Fruit fly (Drosophila melanogaster) whole organism, adult: ENCODE measurements around the gene Galphai.

Experiments used
- CG14711 ChIP-seq: fragments of 200-800 bp; sonication (Bioruptor generic); optimal IDR thresholded peaks from 2 replicates; lab custom pipeline; 2018; ENCODE audit warnings: missing biosample characterization, mild to moderate bottlenecking, missing genetic modification characterization, moderate library complexity
- CG1620 ChIP-seq: fragments of 200-800 bp; sonication (Bioruptor generic); optimal IDR thresholded peaks from 2 replicates; lab custom pipeline; 2016; ENCODE audit warnings: missing biosample characterization, missing genetic modification characterization
- CG7045 ChIP-seq: fragments of 200-800 bp; sonication (Bioruptor generic); optimal IDR thresholded peaks from 2 replicates; lab custom pipeline; 2017; ENCODE audit warnings: missing biosample characterization, mild to moderate bottlenecking, missing genetic modification characterization
- CG7101 ChIP-seq: fragments of 200-800 bp; sonication (Bioruptor generic); optimal IDR thresholded peaks from 2 replicates; lab custom pipeline; 2018; ENCODE audit warnings: missing biosample characterization, mild to moderate bottlenecking, missing genetic modification characterization, moderate library complexity
- Clk ChIP-seq: fragments of 200-800 bp; sonication (Bioruptor generic); optimal IDR thresholded peaks from 2 replicates; lab custom pipeline; 2017; ENCODE audit warnings: missing biosample characterization, missing genetic modification characterization
- Crg-1 ChIP-seq: fragments of 200-800 bp; sonication (Bioruptor generic); optimal IDR thresholded peaks from 2 replicates; lab custom pipeline; 2016; ENCODE audit warnings: missing biosample characterization, missing genetic modification characterization
- bab1 ChIP-seq: fragments of 200-800 bp; sonication (Bioruptor generic); optimal IDR thresholded peaks from 3 replicates; lab custom pipeline; 2019; ENCODE audit warnings: missing biosample characterization, mild to moderate bottlenecking, missing genetic modification characterization, moderate library complexity
- kay ChIP-seq: fragments of 200-800 bp; sonication (Bioruptor generic); peaks from one replicate; lab custom pipeline; 2016; ENCODE audit warnings: missing biosample characterization, missing genetic modification characterization, borderline replicate concordance
- ovo ChIP-seq: fragments of 200-800 bp; sonication (Bioruptor generic); optimal IDR thresholded peaks from 2 replicates; lab custom pipeline; 2016; ENCODE audit warnings: missing biosample characterization, missing genetic modification characterization

DNA sequence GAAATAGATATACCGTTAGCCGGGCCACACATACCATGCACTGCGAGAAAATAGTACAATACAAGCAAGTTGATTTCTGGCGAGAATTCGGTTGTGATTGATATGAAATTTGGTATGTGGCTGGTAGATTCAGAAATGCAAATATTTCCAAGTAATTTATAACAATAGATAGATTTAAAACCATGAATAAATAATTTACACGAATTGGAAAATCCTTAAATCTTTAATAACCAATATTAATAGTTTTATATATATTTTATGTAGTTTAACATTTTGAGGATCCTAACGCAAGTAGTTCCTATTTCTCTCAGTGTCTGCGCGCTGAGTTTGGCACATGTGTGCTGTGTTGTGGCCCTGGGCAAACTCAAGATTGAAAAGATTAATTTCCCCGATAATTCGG, 2.0 kb upstream of the Galphai start:
- no peak for TF ChIP-seq CG14711 (tag; lab: Kevin White, UChicago)
- no peak for TF ChIP-seq Clk (GFP tag; lab: Kevin White, UChicago)
- no peak for TF ChIP-seq CG7045 (GFP tag; lab: Kevin White, UChicago)
- TF ChIP-seq ovo (GFP tag; lab: Kevin White, UChicago), result no peak
- no peak for TF ChIP-seq CG7101 (tag; lab: Kevin White, UChicago)
- no peak for TF ChIP-seq kay
- TF ChIP-seq bab1 (GFP tag; lab: Kevin White, UChicago), result no peak
- no peak for TF ChIP-seq Crg-1 (GFP tag; lab: Kevin White, UChicago)
- TF ChIP-seq CG1620 (GFP tag; lab: Kevin White, UChicago), result no peak
